Fruit fly (Drosophila melanogaster) whole organism, embryonic: ENCODE results near the gene MESR3.

Experiments
- Ada2b ChIP-seq: fragments of 200-800 bp; sonication (Bioruptor generic); IDR thresholded peaks from 2 replicates; pipeline ENCODE4 v1.3.6; 2022; ENCODE audit warnings: missing biosample characterization, missing genetic modification characterization
- B-H1 ChIP-seq: fragments of 200-800 bp; sonication (Bioruptor generic); IDR thresholded peaks from 3 replicates; pipeline ENCODE4 v1.3.6; 2022; ENCODE audit warnings: missing biosample characterization, missing genetic modification characterization
- CG10565 ChIP-seq: fragments of 200-800 bp; sonication (Bioruptor generic); optimal IDR thresholded peaks from 3 replicates; lab custom pipeline; 2016; ENCODE audit warnings: missing biosample characterization, mild to moderate bottlenecking, missing genetic modification characterization
- CG11696 ChIP-seq: fragments of 200-800 bp; sonication (Bioruptor generic); IDR thresholded peaks from 2 replicates; pipeline ENCODE4 v1.3.6; 2022; ENCODE audit warnings: missing biosample characterization, missing genetic modification characterization
- CG12391 ChIP-seq: fragments of 200-800 bp; sonication (Bioruptor generic); optimal IDR thresholded peaks from 3 replicates; lab custom pipeline; 2018; ENCODE audit warnings: missing biosample characterization, mild to moderate bottlenecking, missing genetic modification characterization, moderate library complexity
- CG12942 ChIP-seq: fragments of 200-800 bp; sonication (Bioruptor generic); optimal IDR thresholded peaks from 3 replicates; lab custom pipeline; 2016; ENCODE audit warnings: missing biosample characterization, missing genetic modification characterization
- CG14667 ChIP-seq: fragments of 200-800 bp; sonication (Bioruptor generic); IDR thresholded peaks from 2 replicates; pipeline ENCODE4 v1.3.6; 2022; ENCODE audit warnings: missing biosample characterization, missing genetic modification characterization
- CG14710 ChIP-seq: fragments of 200-800 bp; sonication (Bioruptor generic); optimal IDR thresholded peaks from 3 replicates; lab custom pipeline; 2019; ENCODE audit warnings: missing biosample characterization, mild to moderate bottlenecking, missing genetic modification characterization, moderate library complexity
- CG15011 ChIP-seq: fragments of 200-800 bp; sonication (Bioruptor generic); optimal IDR thresholded peaks from 3 replicates; lab custom pipeline; 2018; ENCODE audit warnings: missing biosample characterization, mild to moderate bottlenecking, missing genetic modification characterization
- CG15696 ChIP-seq: fragments of 200-800 bp; sonication (Bioruptor generic); optimal IDR thresholded peaks from 2 replicates; lab custom pipeline; 2019; ENCODE audit warnings: missing biosample characterization, mild to moderate bottlenecking, missing genetic modification characterization, moderate library complexity
- CG1603 ChIP-seq: fragments of 200-800 bp; sonication (Bioruptor generic); optimal IDR thresholded peaks from 2 replicates; lab custom pipeline; 2019; ENCODE audit warnings: missing biosample characterization, mild to moderate bottlenecking, missing genetic modification characterization, moderate library complexity
- CG16815 ChIP-seq: fragments of 200-800 bp; sonication (Bioruptor generic); optimal IDR thresholded peaks from 3 replicates; lab custom pipeline; 2017; ENCODE audit warnings: missing biosample characterization, mild to moderate bottlenecking, missing genetic modification characterization
- CG2889 ChIP-seq: fragments of 200-800 bp; sonication (Bioruptor generic); IDR thresholded peaks from 3 replicates; pipeline ENCODE4 v1.3.6; 2022; ENCODE audit warnings: missing biosample characterization, missing genetic modification characterization
- CG34224 ChIP-seq: fragments of 200-800 bp; sonication (Bioruptor generic); IDR thresholded peaks from 3 replicates; pipeline ENCODE4 v1.3.6; 2022; ENCODE audit warnings: missing biosample characterization, missing genetic modification characterization; ENCODE audit not compliant: partially characterized antibody
- CG3726 ChIP-seq: fragments of 200-800 bp; sonication (Bioruptor generic); IDR thresholded peaks from 3 replicates; pipeline ENCODE4, ENCODE4 v1.3.6; 2022; ENCODE audit warnings: missing biosample characterization, missing genetic modification characterization
- CG6813 ChIP-seq: fragments of 200-800 bp; sonication (Bioruptor generic); optimal IDR thresholded peaks from 2 replicates; lab custom pipeline; 2017; ENCODE audit warnings: missing biosample characterization, missing genetic modification characterization, mild to moderate bottlenecking, moderate library complexity, missing genetic modification reagents
- CG8944 ChIP-seq: fragments of 200-800 bp; sonication (Bioruptor generic); optimal IDR thresholded peaks from 3 replicates; lab custom pipeline; 2016; ENCODE audit warnings: missing biosample characterization, missing genetic modification characterization
- CHES-1-like ChIP-seq: fragments of 200-800 bp; sonication (Bioruptor generic); optimal IDR thresholded peaks from 2 replicates; lab custom pipeline; 2016; ENCODE audit warnings: missing biosample characterization, missing genetic modification characterization
- Camta ChIP-seq: fragments of 200-800 bp; sonication (Bioruptor generic); optimal IDR thresholded peaks from 2 replicates; lab custom pipeline; 2016; ENCODE audit warnings: missing biosample characterization, missing genetic modification characterization
- D19A ChIP-seq: fragments of 200-800 bp; optimal IDR thresholded peaks from 3 replicates; lab custom pipeline; 2019; ENCODE audit warnings: missing biosample characterization, mild to moderate bottlenecking, missing genetic modification characterization, moderate library complexity
- Drgx ChIP-seq: fragments of 200-800 bp; sonication (Bioruptor generic); IDR thresholded peaks from 2 replicates; pipeline ENCODE4 v1.3.6; 2022; ENCODE audit warnings: missing biosample characterization, missing genetic modification characterization
- HLH3B ChIP-seq: fragments of 200-800 bp; sonication (Bioruptor generic); IDR thresholded peaks from 2 replicates; pipeline ENCODE4 v1.3.6; 2022; ENCODE audit warnings: missing biosample characterization, missing genetic modification characterization
- HmgZ ChIP-seq: fragments of 200-800 bp; sonication (Bioruptor generic); optimal IDR thresholded peaks from 2 replicates; lab custom pipeline; 2018; ENCODE audit warnings: missing biosample characterization, mild to moderate bottlenecking, missing genetic modification characterization
- Hsf ChIP-seq: fragments of 200-800 bp; sonication (Bioruptor generic); optimal IDR thresholded peaks from 3 replicates; lab custom pipeline; 2016; ENCODE audit warnings: missing biosample characterization, missing genetic modification characterization
- MESR4 ChIP-seq: fragments of 200-800 bp; sonication (Bioruptor generic); optimal IDR thresholded peaks from 2 replicates; lab custom pipeline; 2018; ENCODE audit warnings: missing biosample characterization, mild to moderate bottlenecking, missing genetic modification characterization, moderate library complexity
- Med ChIP-seq: fragments of 200-800 bp; sonication (Bioruptor generic); peaks from one replicate; lab custom pipeline; 2016; ENCODE audit warnings: missing biosample characterization, missing genetic modification characterization, mild to moderate bottlenecking, inconsistent platforms, moderate library complexity
- NK7.1 ChIP-seq: fragments of 200-800 bp; sonication (Bioruptor generic); optimal IDR thresholded peaks from 3 replicates; lab custom pipeline; 2016; ENCODE audit warnings: missing biosample characterization, missing genetic modification characterization
- Scr ChIP-seq: fragments of 200-800 bp; sonication (Bioruptor generic); IDR thresholded peaks from 2 replicates; pipeline ENCODE4 v1.3.6; 2022; ENCODE audit warnings: missing biosample characterization, missing genetic modification characterization; ENCODE audit not compliant: partially characterized antibody
- Sin3A ChIP-seq: fragments of >200 bp; optimal IDR thresholded peaks from 2 replicates; lab custom pipeline; 2018
- Vsx1 ChIP-seq: fragments of 200-800 bp; sonication (Bioruptor generic); optimal IDR thresholded peaks from 2 replicates; lab custom pipeline; 2017; ENCODE audit warnings: missing biosample characterization, mild to moderate bottlenecking, missing genetic modification characterization, missing genetic modification reagents
- YL-1 ChIP-seq: fragments of 200-800 bp; sonication (Bioruptor generic); optimal IDR thresholded peaks from 3 replicates; lab custom pipeline; 2017; ENCODE audit warnings: missing biosample characterization, mild to moderate bottlenecking, missing genetic modification characterization
- bab2 ChIP-seq: fragments of 200-800 bp; sonication (Bioruptor generic); optimal IDR thresholded peaks from 2 replicates; lab custom pipeline; 2016; ENCODE audit warnings: missing biosample characterization, missing genetic modification characterization
- cg ChIP-seq: fragments of 200-800 bp; sonication (Bioruptor generic); optimal IDR thresholded peaks from 3 replicates; lab custom pipeline; 2019; ENCODE audit warnings: missing biosample characterization, mild to moderate bottlenecking, missing genetic modification characterization, moderate library complexity
- chm ChIP-seq: fragments of 200-800 bp; sonication (Bioruptor generic); IDR thresholded peaks from 2 replicates; pipeline ENCODE4 v1.3.6; 2022; ENCODE audit warnings: missing biosample characterization, missing genetic modification characterization
- crc ChIP-seq: fragments of 200-800 bp; sonication (Bioruptor generic); optimal IDR thresholded peaks from 2 replicates; lab custom pipeline; 2016; ENCODE audit warnings: missing biosample characterization, missing genetic modification characterization
- dan ChIP-seq: fragments of 200-800 bp; sonication (Bioruptor generic); IDR thresholded peaks from 2 replicates; pipeline ENCODE4 v1.3.6; 2022; ENCODE audit warnings: missing biosample characterization, missing genetic modification characterization
- dmrt11E ChIP-seq: fragments of 200-800 bp; sonication (Bioruptor generic); optimal IDR thresholded peaks from 3 replicates; lab custom pipeline; 2018; ENCODE audit warnings: missing biosample characterization, mild to moderate bottlenecking, missing genetic modification characterization, moderate library complexity
- fd102C ChIP-seq: fragments of 200-800 bp; sonication (Bioruptor generic); optimal IDR thresholded peaks from 2 replicates; lab custom pipeline; 2018; ENCODE audit warnings: missing biosample characterization, mild to moderate bottlenecking, missing genetic modification characterization, moderate library complexity
- gcm2 ChIP-seq: fragments of 200-800 bp; sonication (Bioruptor generic); optimal IDR thresholded peaks from 2 replicates; lab custom pipeline; 2016; ENCODE audit warnings: missing biosample characterization, missing genetic modification characterization
- gem ChIP-seq: fragments of 200-800 bp; sonication (Bioruptor generic); optimal IDR thresholded peaks from 2 replicates; lab custom pipeline; 2019; ENCODE audit warnings: missing biosample characterization, mild to moderate bottlenecking, missing genetic modification characterization, moderate library complexity
- hb ChIP-seq: fragments of 200-800 bp; sonication (Bioruptor generic); IDR thresholded peaks from 3 replicates; pipeline ENCODE4 v1.3.6; 2022; ENCODE audit warnings: missing biosample characterization, missing genetic modification characterization; ENCODE audit not compliant: partially characterized antibody
- insv ChIP-seq, 2 experiments: fragments of 200-800 bp; sonication (Bioruptor generic); optimal IDR thresholded peaks; 3 replicates each; lab custom pipeline; 2016 to 2018; ENCODE audit warnings: missing biosample characterization in 2 of 2, missing genetic modification characterization in 2 of 2
- jing ChIP-seq: fragments of 200-800 bp; sonication (Bioruptor generic); optimal IDR thresholded peaks from 2 replicates; lab custom pipeline; 2018; ENCODE audit warnings: missing biosample characterization, mild to moderate bottlenecking, missing genetic modification characterization
- repo ChIP-seq: fragments of 200-800 bp; sonication (Bioruptor generic); optimal IDR thresholded peaks from 2 replicates; lab custom pipeline; 2016; ENCODE audit warnings: missing biosample characterization, missing genetic modification characterization
- sc ChIP-seq, 3 experiments: fragments of >200 bp in 2 of 3; fragments of 200-800 bp in 1 of 3; sonication (Bioruptor generic) in 1 of 3; optimal IDR thresholded peaks; 2 replicates in 2 of 3; 3 replicates in 1 of 3; lab custom pipeline; 2017; ENCODE audit warnings: mild to moderate bottlenecking in 1 of 3, missing biosample characterization in 1 of 3, missing genetic modification characterization in 1 of 3, missing genetic modification reagents in 1 of 3
- sima ChIP-seq: fragments of 200-800 bp; sonication (Bioruptor generic); optimal IDR thresholded peaks from 2 replicates; lab custom pipeline; 2016; ENCODE audit warnings: missing biosample characterization, missing genetic modification characterization
- slou ChIP-seq: fragments of 200-800 bp; sonication (Bioruptor generic); optimal IDR thresholded peaks from 3 replicates; lab custom pipeline; 2016; ENCODE audit warnings: missing biosample characterization, missing genetic modification characterization
- stwl ChIP-seq: fragments of 200-800 bp; sonication (Bioruptor generic); optimal IDR thresholded peaks from 3 replicates; lab custom pipeline; 2018; ENCODE audit warnings: missing biosample characterization, mild to moderate bottlenecking, missing genetic modification characterization, moderate library complexity
- zen2 ChIP-seq: fragments of 200-800 bp; sonication (Bioruptor generic); IDR thresholded peaks from 3 replicates; pipeline ENCODE4 v1.3.6; 2022; ENCODE audit warnings: missing biosample characterization, missing genetic modification characterization; ENCODE audit not compliant: partially characterized antibody

Gene MESR3

DNA sequence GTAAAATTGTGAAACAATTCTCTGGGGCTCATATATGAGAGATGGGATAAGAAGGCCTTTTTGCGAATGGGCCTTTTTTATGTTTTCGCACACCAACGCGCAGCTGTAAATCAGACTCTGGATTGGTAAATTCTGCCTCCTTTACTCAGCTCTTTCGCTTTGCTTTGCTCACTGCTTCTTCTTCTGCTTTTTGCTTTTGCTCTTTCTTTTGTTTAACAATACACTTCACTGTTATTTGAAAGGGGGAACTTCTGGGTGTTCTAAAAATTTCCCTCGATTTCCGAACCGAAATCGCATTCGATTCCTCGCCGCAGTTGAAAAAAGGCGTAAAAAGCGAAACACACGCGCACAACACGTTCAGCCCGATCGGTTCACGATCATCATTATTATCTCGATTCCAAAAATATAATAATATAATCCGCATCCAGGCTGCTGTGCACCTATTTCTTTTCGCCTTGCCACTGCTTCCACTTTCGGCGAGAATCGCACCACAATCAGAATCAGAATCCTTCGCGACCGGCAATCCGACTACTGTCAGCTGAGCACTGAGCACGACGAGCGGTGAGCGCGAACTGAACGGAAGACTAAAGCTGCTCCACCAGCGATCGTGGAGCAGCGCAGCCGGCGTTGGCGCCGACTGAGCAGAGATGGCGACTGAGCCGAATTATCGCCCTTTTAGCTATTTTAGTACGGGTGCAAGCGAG lies 45.2 kb upstream of the MESR3 start (continued):
- TF ChIP-seq CG15696 (tag; lab: Kevin White, UChicago) (no peak), CG6813 (GFP tag; lab: Kevin White, UChicago) (no peak), dan (no peak), Drgx (peak; percentile 44), HmgZ (tag; lab: Kevin White, UChicago) (peak; percentile 35), jing (GFP tag; lab: Kevin White, UChicago) (no peak), gcm2 (GFP tag; lab: Kevin White, UChicago) (no peak), HLH3B (no peak; the same call in 1 of the 2 replicates), CHES-1-like (GFP tag; lab: Kevin White, UChicago) (no peak), stwl (no peak), Vsx1 (GFP tag; lab: Kevin White, UChicago) (no peak), CG16815 (no peak), CG8944 (GFP tag; lab: Kevin White, UChicago) (no peak), Med (GFP tag; lab: Kevin White, UChicago) (peak; percentile 89), CG15011 (GFP tag; lab: Kevin White, UChicago) (no peak), Ada2b (GFP tag; lab: Robert Waterston, UW) (no peak), bab2 (GFP tag; lab: Kevin White, UChicago) (no peak), dmrt11E (no peak), sima (GFP tag; lab: Kevin White, UChicago) (no peak), fd102C (no peak), CG10565 (no peak), CG11696 (no peak), MESR4 (GFP tag; lab: Kevin White, UChicago) (no peak), crc (GFP tag; lab: Kevin White, UChicago) (no peak), Sin3A (lab: Kevin White, UChicago) (no peak), NK7.1 (GFP tag; lab: Kevin White, UChicago) (no peak), CG3726 (GFP tag; lab: Robert Waterston, UW) (no peak), zen2 (peak; percentile 24; the same call in 2 of the 3 replicates), repo (GFP tag; lab: Kevin White, UChicago) (peak; percentile 2), sc (optimal IDR thresholded peaks at IDR 0.05; lab: Kevin White, UChicago) (no peak), sc (GFP tag; optimal IDR thresholded peaks at IDR 0.05; lab: Kevin White, UChicago) (no peak), chm (peak; percentile 84), insv (GFP tag; optimal IDR thresholded peaks at IDR 0.05; lab: Kevin White, UChicago) (no peak), CG34224 (0 out of 3 replicates have a peak, but pooled peaks have one; percentile 8), CG2889 (no peak), Hsf (GFP tag; lab: Kevin White, UChicago) (no peak), Scr (GFP tag; lab: Robert Waterston, UW) (0 out of 2 replicates have a peak, but pooled peaks have one; percentile 28), YL-1 (GFP tag; lab: Kevin White, UChicago) (no peak), slou (GFP tag; lab: Kevin White, UChicago) (no peak), CG14710 (tag; lab: Kevin White, UChicago) (no peak), CG14667 (GFP tag; lab: Robert Waterston, UW) (no peak), B-H1 (no peak; the same call in 2 of the 3 replicates), hb (GFP tag; lab: Robert Waterston, UW) (no peak), CG1603 (tag; lab: Kevin White, UChicago) (no peak), cg (GFP tag; lab: Kevin White, UChicago) (no peak), gem (no peak), Camta (no peak), CG12391 (tag; lab: Kevin White, UChicago) (no peak), CG12942 (GFP tag; lab: Kevin White, UChicago) (no peak), D19A (tag; lab: Kevin White, UChicago) (peak; percentile 8)
